Fruit fly (Drosophila melanogaster) whole organism, embryonic: ENCODE data around the gene chrb.

Source experiments
- Abd-B ChIP-seq: fragments of 200-800 bp; sonication (Bioruptor generic); optimal IDR thresholded peaks from 2 replicates; lab custom pipeline; 2018; ENCODE audit warnings: missing biosample characterization, mild to moderate bottlenecking, missing genetic modification characterization, moderate library complexity
- Asciz ChIP-seq: fragments of 200-800 bp; sonication (Bioruptor generic); optimal IDR thresholded peaks from 2 replicates; lab custom pipeline; 2017; ENCODE audit warnings: missing biosample characterization, mild to moderate bottlenecking, missing genetic modification characterization, missing genetic modification reagents
- CG10543 ChIP-seq: fragments of 200-800 bp; sonication (Bioruptor generic); optimal IDR thresholded peaks from 3 replicates; lab custom pipeline; 2017; ENCODE audit warnings: missing biosample characterization, mild to moderate bottlenecking, missing genetic modification characterization, moderate library complexity
- CG12299 ChIP-seq: fragments of 200-800 bp; sonication (Bioruptor generic); optimal IDR thresholded peaks from 2 replicates; lab custom pipeline; 2018; ENCODE audit warnings: missing biosample characterization, mild to moderate bottlenecking, missing genetic modification characterization
- CG12769 ChIP-seq: fragments of 200-800 bp; sonication (Bioruptor generic); optimal IDR thresholded peaks from 2 replicates; lab custom pipeline; 2019; ENCODE audit warnings: missing biosample characterization, mild to moderate bottlenecking, missing genetic modification characterization, moderate library complexity
- CG13296 ChIP-seq: fragments of 200-800 bp; sonication (Bioruptor generic); optimal IDR thresholded peaks from 3 replicates; lab custom pipeline; 2018; ENCODE audit warnings: missing biosample characterization, mild to moderate bottlenecking, missing genetic modification characterization
- CG13424 ChIP-seq: fragments of 200-800 bp; sonication (Bioruptor generic); optimal IDR thresholded peaks from 2 replicates; lab custom pipeline; 2019; ENCODE audit warnings: missing biosample characterization, mild to moderate bottlenecking, missing genetic modification characterization, moderate library complexity
- CG13624 ChIP-seq: fragments of 200-800 bp; sonication (Bioruptor generic); optimal IDR thresholded peaks from 2 replicates; lab custom pipeline; 2016; ENCODE audit warnings: missing biosample characterization, missing genetic modification characterization
- CG14441 ChIP-seq: fragments of 200-800 bp; sonication (Bioruptor generic); IDR thresholded peaks from 2 replicates; pipeline ENCODE4 v1.3.6; 2022; ENCODE audit warnings: missing biosample characterization, missing genetic modification characterization
- CG15011 ChIP-seq: fragments of 200-800 bp; sonication (Bioruptor generic); optimal IDR thresholded peaks from 3 replicates; lab custom pipeline; 2018; ENCODE audit warnings: missing biosample characterization, mild to moderate bottlenecking, missing genetic modification characterization
- CG15479 ChIP-seq: fragments of 200-800 bp; sonication (Bioruptor generic); optimal IDR thresholded peaks from 3 replicates; lab custom pipeline; 2019; ENCODE audit warnings: missing biosample characterization, mild to moderate bottlenecking, missing genetic modification characterization, moderate library complexity
- CG15601 ChIP-seq: fragments of 200-800 bp; sonication (Bioruptor generic); optimal IDR thresholded peaks from 3 replicates; lab custom pipeline; 2019; ENCODE audit warnings: missing biosample characterization, mild to moderate bottlenecking, missing genetic modification characterization, moderate library complexity
- CG34376 ChIP-seq: fragments of 200-800 bp; sonication (Bioruptor generic); optimal IDR thresholded peaks from 2 replicates; lab custom pipeline; 2018; ENCODE audit warnings: missing biosample characterization, mild to moderate bottlenecking, missing genetic modification characterization
- CG4282 ChIP-seq: fragments of 200-800 bp; sonication (Bioruptor generic); optimal IDR thresholded peaks from 2 replicates; lab custom pipeline; 2016; ENCODE audit warnings: missing biosample characterization, missing genetic modification characterization
- CG6689 ChIP-seq: fragments of 200-800 bp; sonication (Bioruptor generic); IDR thresholded peaks from 2 replicates; pipeline ENCODE4 v1.3.6; 2022; ENCODE audit warnings: missing biosample characterization, missing genetic modification characterization
- CG6813 ChIP-seq: fragments of 200-800 bp; sonication (Bioruptor generic); optimal IDR thresholded peaks from 2 replicates; lab custom pipeline; 2017; ENCODE audit warnings: missing biosample characterization, missing genetic modification characterization, mild to moderate bottlenecking, moderate library complexity, missing genetic modification reagents
- CG8290 ChIP-seq, 3 experiments: fragments of 200-800 bp; sonication (Bioruptor generic); optimal IDR thresholded peaks; 2 replicates each; lab custom pipeline; 2016 to 2019; ENCODE audit warnings: missing biosample characterization in 3 of 3, missing genetic modification characterization in 3 of 3, mild to moderate bottlenecking in 2 of 3, moderate library complexity in 1 of 3
- CkIIα-i1 ChIP-seq: fragments of 200-800 bp; sonication (Bioruptor generic); IDR thresholded peaks from 2 replicates; pipeline ENCODE4 v1.3.6; 2022; ENCODE audit warnings: missing biosample characterization, missing genetic modification characterization
- Dbx ChIP-seq: fragments of 200-800 bp; sonication (Bioruptor generic); IDR thresholded peaks from 3 replicates; pipeline ENCODE4 v1.3.6; 2022; ENCODE audit warnings: missing biosample characterization, missing genetic modification characterization
- Eip74EF ChIP-seq, 2 experiments: fragments of 200-800 bp in 1 of 2; fragments of >200 bp in 1 of 2; sonication (Bioruptor generic) in 1 of 2; optimal IDR thresholded peaks; 2 replicates each; lab custom pipeline; 2017 to 2019; ENCODE audit warnings: missing biosample characterization in 2 of 2, missing genetic modification characterization in 2 of 2, mild to moderate bottlenecking in 1 of 2, moderate library complexity in 1 of 2
- Fer1 ChIP-seq: fragments of 200-800 bp; sonication (Bioruptor generic); optimal IDR thresholded peaks from 2 replicates; lab custom pipeline; 2017; ENCODE audit warnings: missing biosample characterization, mild to moderate bottlenecking, missing genetic modification characterization
- Fer3 ChIP-seq: fragments of 200-800 bp; sonication (Bioruptor generic); optimal IDR thresholded peaks from 2 replicates; lab custom pipeline; 2018; ENCODE audit warnings: missing biosample characterization, mild to moderate bottlenecking, missing genetic modification characterization, moderate library complexity
- GATAe ChIP-seq: fragments of 200-800 bp; sonication (Bioruptor generic); conservative IDR thresholded peaks from 2 replicates; pipeline ENCODE4 v1.3.6; 2022; ENCODE audit warnings: missing biosample characterization, missing genetic modification characterization
- Hr39 ChIP-seq: fragments of >200 bp; optimal IDR thresholded peaks from 2 replicates; lab custom pipeline; 2017
- NK7.1 ChIP-seq: fragments of 200-800 bp; sonication (Bioruptor generic); optimal IDR thresholded peaks from 3 replicates; lab custom pipeline; 2016; ENCODE audit warnings: missing biosample characterization, missing genetic modification characterization
- Nf-YC ChIP-seq: fragments of 200-800 bp; optimal IDR thresholded peaks from 3 replicates; lab custom pipeline; 2019; ENCODE audit warnings: missing biosample characterization, mild to moderate bottlenecking, missing genetic modification characterization, moderate library complexity
- PHDP ChIP-seq: fragments of 200-800 bp; sonication (Bioruptor generic); optimal IDR thresholded peaks from 3 replicates; lab custom pipeline; 2018; ENCODE audit warnings: missing biosample characterization, mild to moderate bottlenecking, missing genetic modification characterization, moderate library complexity
- Pdp1 ChIP-seq, 2 experiments: fragments of 200-800 bp; sonication (Bioruptor generic); optimal IDR thresholded peaks; 3 replicates each; lab custom pipeline; 2016; ENCODE audit warnings: missing biosample characterization in 2 of 2, missing genetic modification characterization in 2 of 2, mild to moderate bottlenecking in 1 of 2, moderate library complexity in 1 of 2
- Sox100B ChIP-seq: fragments of 200-800 bp; sonication (Bioruptor generic); optimal IDR thresholded peaks from 3 replicates; lab custom pipeline; 2018; ENCODE audit warnings: missing biosample characterization, mild to moderate bottlenecking, missing genetic modification characterization
- Xrp1 ChIP-seq: fragments of 200-800 bp; sonication (Bioruptor generic); IDR thresholded peaks from 2 replicates; pipeline ENCODE4 v1.3.6; 2022; ENCODE audit warnings: missing biosample characterization, missing genetic modification characterization
- ap ChIP-seq: fragments of 200-800 bp; sonication (Bioruptor generic); IDR thresholded peaks from 2 replicates; pipeline ENCODE4 v1.3.6; 2022; ENCODE audit warnings: missing biosample characterization, missing genetic modification characterization
- chinmo ChIP-seq: fragments of 200-800 bp; sonication (Bioruptor generic); IDR thresholded peaks from 4 replicates; pipeline ENCODE4 v1.3.6; 2022; ENCODE audit warnings: missing biosample characterization, missing genetic modification characterization; ENCODE audit not compliant: partially characterized antibody
- dpn ChIP-seq, 2 experiments: fragments of 200-800 bp; sonication (Bioruptor generic); optimal IDR thresholded peaks; 3 replicates each; lab custom pipeline; 2016; ENCODE audit warnings: missing biosample characterization in 2 of 2, missing genetic modification characterization in 2 of 2
- ftz-f1 ChIP-seq: fragments of 200-800 bp; sonication (Bioruptor generic); optimal IDR thresholded peaks from 2 replicates; lab custom pipeline; 2016; ENCODE audit warnings: missing biosample characterization, missing genetic modification characterization
- grn ChIP-seq: fragments of 200-800 bp; sonication (Bioruptor generic); optimal IDR thresholded peaks from 3 replicates; lab custom pipeline; 2017; ENCODE audit warnings: missing biosample characterization, missing genetic modification characterization
- kah ChIP-seq: fragments of 200-800 bp; sonication (Bioruptor generic); optimal IDR thresholded peaks from 2 replicates; lab custom pipeline; 2018; ENCODE audit warnings: missing biosample characterization, mild to moderate bottlenecking, missing genetic modification characterization
- lab ChIP-seq: fragments of 200-800 bp; sonication (Bioruptor generic); optimal IDR thresholded peaks from 3 replicates; lab custom pipeline; 2017; ENCODE audit warnings: missing biosample characterization, missing genetic modification characterization, mild to moderate bottlenecking, moderate library complexity, missing genetic modification reagents
- nau ChIP-seq: fragments of 200-800 bp; sonication (Bioruptor generic); optimal IDR thresholded peaks from 3 replicates; lab custom pipeline; 2017; ENCODE audit warnings: missing biosample characterization, mild to moderate bottlenecking, missing genetic modification characterization, missing genetic modification reagents
- pan ChIP-seq, 4 experiments: fragments of >200 bp in 3 of 4; fragments of 200-800 bp in 1 of 4; sonication (Bioruptor generic) in 1 of 4; optimal IDR thresholded peaks in 3 of 4; IDR thresholded peaks in 1 of 4; 2 replicates each; pipeline versions ENCODE4 v1.3.6 to Lab custom; 2017 to 2022; ENCODE audit warnings: missing biosample characterization in 2 of 4, missing genetic modification characterization in 2 of 4, mixed read lengths in 1 of 4
- pros ChIP-seq: fragments of 200-800 bp; sonication (Bioruptor generic); optimal IDR thresholded peaks from 3 replicates; lab custom pipeline; 2019; ENCODE audit warnings: missing biosample characterization, mild to moderate bottlenecking, missing genetic modification characterization, moderate library complexity
- scrt ChIP-seq: fragments of 200-800 bp; sonication (Bioruptor generic); optimal IDR thresholded peaks from 2 replicates; lab custom pipeline; 2018; ENCODE audit warnings: missing biosample characterization, mild to moderate bottlenecking, missing genetic modification characterization, moderate library complexity
- sd ChIP-seq: fragments of 200-800 bp; sonication (Bioruptor generic); optimal IDR thresholded peaks from 3 replicates; lab custom pipeline; 2018; ENCODE audit warnings: missing biosample characterization, mild to moderate bottlenecking, missing genetic modification characterization, moderate library complexity
- sqz ChIP-seq: fragments of 200-800 bp; sonication (Bioruptor generic); optimal IDR thresholded peaks from 3 replicates; lab custom pipeline; 2018; ENCODE audit warnings: missing biosample characterization, mild to moderate bottlenecking, missing genetic modification characterization
- sug ChIP-seq: fragments of 200-800 bp; optimal IDR thresholded peaks from 2 replicates; lab custom pipeline; 2019; ENCODE audit warnings: missing biosample characterization, mild to moderate bottlenecking, missing genetic modification characterization, moderate library complexity
- twi ChIP-seq: fragments of 200-800 bp; optimal IDR thresholded peaks from 2 replicates; lab custom pipeline; 2019; ENCODE audit warnings: missing biosample characterization, mild to moderate bottlenecking, missing genetic modification characterization, moderate library complexity

The chrb gene

DNA sequence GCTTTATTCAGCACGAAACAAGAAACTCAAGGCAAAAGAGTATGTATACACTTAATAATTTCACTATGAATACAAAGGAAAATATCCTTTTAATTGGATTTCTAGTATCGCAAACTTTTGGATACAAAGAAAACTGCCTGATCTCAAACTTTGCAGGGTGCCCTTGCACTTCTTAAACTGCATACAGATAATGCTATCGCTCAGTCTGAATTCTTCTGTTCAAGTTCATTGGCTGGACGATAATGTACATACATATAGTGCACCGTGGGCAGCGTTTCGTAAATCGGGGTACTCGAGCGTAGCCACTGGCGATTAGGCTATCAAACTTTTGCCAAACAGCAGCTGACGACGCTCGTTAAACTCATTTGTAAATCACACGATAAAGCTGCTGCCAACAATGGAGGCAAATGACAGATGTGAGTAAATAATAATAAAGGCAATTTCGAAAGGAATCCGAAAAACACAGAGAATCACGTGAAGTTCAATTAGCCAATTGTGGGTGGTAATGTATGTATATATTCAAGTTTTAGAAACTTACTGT is 39.4 kb downstream of the chrb start (continued):
- TF ChIP-seq sd (tag; lab: Kevin White, UChicago): peak; percentile 4

DNA sequence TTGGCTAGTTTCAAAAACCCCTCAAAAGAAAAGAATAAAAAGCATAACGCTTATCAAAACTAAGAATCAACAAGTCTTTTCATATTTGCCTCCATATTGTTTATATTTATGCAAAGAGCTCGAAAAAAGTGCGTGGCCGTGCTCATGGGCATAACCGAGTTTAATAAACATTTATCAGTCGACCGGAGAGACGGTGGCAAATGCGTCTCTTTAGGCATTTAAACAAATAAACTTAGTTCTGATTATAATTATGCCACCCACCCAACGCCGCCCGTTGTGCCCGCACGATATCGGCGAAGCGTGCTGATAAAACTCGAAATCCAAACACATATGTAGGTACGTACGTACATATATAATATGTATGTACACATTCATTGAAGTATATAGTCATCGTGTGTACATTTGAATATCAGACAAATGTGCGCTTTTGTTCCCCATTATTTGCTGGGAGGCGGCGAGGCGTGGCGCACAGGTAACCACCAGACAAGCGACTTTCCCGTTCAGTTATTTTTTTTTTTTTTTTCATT is 41.1 kb downstream of the chrb start:
- peak; percentile 12 for TF ChIP-seq Nf-YC (tag; lab: Kevin White, UChicago)
- TF ChIP-seq kah (GFP tag; lab: Kevin White, UChicago): peak; percentile 12
- peak; percentile 45; the same call in 1 of the 2 replicates for TF ChIP-seq GATAe (GFP tag; lab: Robert Waterston, UW)
- TF ChIP-seq chinmo (GFP tag; lab: Robert Waterston, UW): 0 out of 4 replicates have a peak, but pooled peaks have one; percentile 66
- TF ChIP-seq CG34376 (GFP tag; lab: Kevin White, UChicago): peak; percentile 40
- peak; percentile 47 for TF ChIP-seq PHDP (tag; lab: Kevin White, UChicago)
- no peak for TF ChIP-seq ap (GFP tag; lab: Robert Waterston, UW)
- TF ChIP-seq CG12299 (tag; lab: Kevin White, UChicago): peak; percentile 16
- TF ChIP-seq Fer1 (GFP tag; lab: Kevin White, UChicago): peak; percentile 77
- peak; percentile 33 for TF ChIP-seq Fer3
- TF ChIP-seq Hr39 (lab: Kevin White, UChicago): no peak
- TF ChIP-seq dpn (GFP tag; optimal IDR thresholded peaks at IDR 0.05; lab: Kevin White, UChicago): no peak
- peak; percentile 51 for TF ChIP-seq grn (GFP tag; lab: Kevin White, UChicago)
- peak; percentile 37 for TF ChIP-seq CG12769 (tag; lab: Kevin White, UChicago)
- peak; percentile 44 for TF ChIP-seq pros (GFP tag; lab: Kevin White, UChicago)
- TF ChIP-seq scrt (GFP tag; lab: Kevin White, UChicago): peak; percentile 25
- TF ChIP-seq CG15011: peak; percentile 25
- TF ChIP-seq CG13624 (GFP tag; lab: Kevin White, UChicago): peak; percentile 15
- TF ChIP-seq sqz: no peak
- TF ChIP-seq CG6813: peak; percentile 60
- TF ChIP-seq ftz-f1 (GFP tag; lab: Kevin White, UChicago): no peak
- TF ChIP-seq CG15601: peak; percentile 28
- TF ChIP-seq CG6689 (GFP tag; lab: Robert Waterston, UW): no peak
- TF ChIP-seq CkIIα-i1 (GFP tag; lab: Robert Waterston, UW): no peak
- peak; percentile 23 for TF ChIP-seq nau
- peak; percentile 73 for TF ChIP-seq lab
- 0 out of 3 replicates have a peak, but pooled peaks have one; percentile 16 for TF ChIP-seq Dbx (GFP tag; lab: Robert Waterston, UW)
- peak; percentile 61 for TF ChIP-seq CG13296
- TF ChIP-seq CG4282 (GFP tag; lab: Kevin White, UChicago): no peak
- TF ChIP-seq CG15479 (GFP tag; lab: Kevin White, UChicago): no peak
- peak; percentile 30; the same call in 1 of the 2 replicates for TF ChIP-seq CG14441 (GFP tag; lab: Robert Waterston, UW)
- TF ChIP-seq CG13424 (tag; lab: Kevin White, UChicago): peak; percentile 14
- peak in 1 of 2 experiments; percentile 29 for TF ChIP-seq Eip74EF (GFP tag; optimal IDR thresholded peaks at IDR 0.05; lab: Kevin White, UChicago)
- no peak for TF ChIP-seq twi (tag; lab: Kevin White, UChicago)
- TF ChIP-seq Asciz (GFP tag; lab: Kevin White, UChicago): peak; percentile 51
- no peak for TF ChIP-seq pan (optimal IDR thresholded peaks at IDR 0.05; lab: Kevin White, UChicago)
- peak in 1 of 2 experiments; percentile 37 for TF ChIP-seq pan (GFP tag; optimal IDR thresholded peaks at IDR 0.05 in 1 of 2, IDR thresholded peaks at IDR 0.05 in 1 of 2)
- TF ChIP-seq Abd-B (GFP tag; lab: Kevin White, UChicago): no peak
- no peak for TF ChIP-seq NK7.1 (GFP tag; lab: Kevin White, UChicago)
- TF ChIP-seq Xrp1 (GFP tag; lab: Robert Waterston, UW): no peak
- no peak for TF ChIP-seq CG8290 (GFP tag; optimal IDR thresholded peaks at IDR 0.05; lab: Kevin White, UChicago)
- TF ChIP-seq CG8290 (tag; optimal IDR thresholded peaks at IDR 0.05; lab: Kevin White, UChicago): peak in 1 of 2 experiments; percentile 21
- peak; percentile 65 for TF ChIP-seq CG10543
- TF ChIP-seq Sox100B: peak; percentile 7
- TF ChIP-seq Pdp1 (GFP tag; optimal IDR thresholded peaks at IDR 0.05; lab: Kevin White, UChicago): peak in 1 of 2 experiments; percentile 43
- peak; percentile 61 for TF ChIP-seq sug (tag; lab: Kevin White, UChicago)
